Worm (Caenorhabditis elegans) whole organism, early embryonic: ENCODE data around the gene C33F10.4.

ENCODE experiments used
- B0310.2 ChIP-seq: sonication (generic microtip); optimal IDR thresholded peaks from 2 replicates; lab custom pipeline; 2016; ENCODE audit warnings: mild to moderate bottlenecking, missing genetic modification characterization, missing compliant biosample characterization
- F13C5.2 ChIP-seq: sonication (generic microtip); optimal IDR thresholded peaks from 2 replicates; lab custom pipeline; 2017; ENCODE audit warnings: mild to moderate bottlenecking, missing genetic modification characterization, inconsistent platforms, missing compliant biosample characterization
- aly-1 ChIP-seq: sonication (generic microtip); optimal IDR thresholded peaks from 2 replicates; lab custom pipeline; 2016; ENCODE audit warnings: missing genetic modification characterization, missing compliant biosample characterization
- ama-1 ChIP-seq: fragments of 150-350 bp; optimal IDR thresholded peaks from 2 replicates; lab custom pipeline; 2014
- ceh-13 ChIP-seq: fragments of 200-800 bp; sonication (Bioruptor generic); optimal IDR thresholded peaks from 2 replicates; lab custom pipeline; 2018; ENCODE audit warnings: mild to moderate bottlenecking, missing genetic modification characterization, missing compliant biosample characterization
- ceh-36 ChIP-seq: sonication (generic microtip); optimal IDR thresholded peaks from 2 replicates; lab custom pipeline; 2016; ENCODE audit warnings: missing genetic modification characterization, inconsistent platforms, missing compliant biosample characterization
- ets-7 ChIP-seq: sonication (generic microtip); optimal IDR thresholded peaks from 2 replicates; lab custom pipeline; 2016; ENCODE audit warnings: missing genotype, missing genetic modification characterization, missing compliant biosample characterization
- flt-1 ChIP-seq: fragments of 200-800 bp; sonication (Bioruptor generic); IDR thresholded peaks from 2 replicates; pipeline ENCODE4 v1.3.6; 2022; ENCODE audit warnings: missing genetic modification characterization, missing compliant biosample characterization
- hmbx-1 ChIP-seq: sonication (generic microtip); optimal IDR thresholded peaks from 2 replicates; lab custom pipeline; 2016; ENCODE audit warnings: mild to moderate bottlenecking, missing genetic modification characterization, missing compliant biosample characterization
- hmg-4 ChIP-seq: fragments of 200-800 bp; sonication (Bioruptor generic); optimal IDR thresholded peaks from 2 replicates; lab custom pipeline; 2018; ENCODE audit warnings: mild to moderate bottlenecking, missing genetic modification characterization, missing compliant biosample characterization
- hnd-1 ChIP-seq: sonication (generic microtip); optimal IDR thresholded peaks from 2 replicates; lab custom pipeline; 2016; ENCODE audit warnings: missing genetic modification characterization, missing compliant biosample characterization
- pes-1 ChIP-seq: fragments of 200-800 bp; sonication (Bioruptor generic); IDR thresholded peaks from 2 replicates; pipeline ENCODE4 v1.3.6; 2022; ENCODE audit warnings: missing genetic modification reagents, missing genetic modification characterization, missing compliant biosample characterization
- scrt-1 ChIP-seq: fragments of 200-800 bp; sonication (Bioruptor generic); IDR thresholded peaks from 2 replicates; pipeline ENCODE4 v1.3.6; 2022; ENCODE audit warnings: missing genetic modification characterization, missing compliant biosample characterization
- sea-1 ChIP-seq: fragments of 200-800 bp; sonication (Bioruptor generic); conservative IDR thresholded peaks from 2 replicates; pipeline ENCODE4 v1.3.6; 2022; ENCODE audit warnings: missing genetic modification characterization, missing compliant biosample characterization
- tbx-11 ChIP-seq: fragments of 200-800 bp; sonication (Bioruptor generic); IDR thresholded peaks from 2 replicates; pipeline ENCODE4 v1.3.6; 2022; ENCODE audit warnings: missing genetic modification characterization, missing compliant biosample characterization
- tbx-37 ChIP-seq: fragments of 200-800 bp; sonication (Bioruptor generic); conservative IDR thresholded peaks from 2 replicates; pipeline ENCODE4 v1.3.6; 2022; ENCODE audit warnings: missing genetic modification reagents, missing genetic modification characterization, missing compliant biosample characterization
- tra-4 ChIP-seq: sonication (generic microtip); optimal IDR thresholded peaks from 2 replicates; lab custom pipeline; 2017; ENCODE audit warnings: missing genetic modification characterization, missing compliant biosample characterization

The C33F10.4 gene

ce11 chrII:4755654-4756053 is 39.9 kb upstream of the C33F10.4 start:
- TF ChIP-seq tbx-11 (no peak), scrt-1 (GFP tag; lab: Robert Waterston, UW) (no peak), hmbx-1 (tag; lab: Kevin White, UChicago) (no peak), sea-1 (GFP tag; lab: Robert Waterston, UW) (no peak), aly-1 (tag; lab: Kevin White, UChicago) (no peak), pes-1 (GFP tag; lab: Robert Waterston, UW) (no peak), hnd-1 (no peak), ets-7 (tag; lab: Kevin White, UChicago) (no peak), F13C5.2 (tag; lab: Kevin White, UChicago) (no peak), tra-4 (tag; lab: Kevin White, UChicago) (no peak), hmg-4 (GFP tag; lab: Kevin White, UChicago) (no peak), B0310.2 (no peak), ceh-36 (no peak), tbx-37 (GFP tag; lab: Robert Waterston, UW) (no peak), flt-1 (GFP tag; lab: Robert Waterston, UW) (no peak)

DNA sequence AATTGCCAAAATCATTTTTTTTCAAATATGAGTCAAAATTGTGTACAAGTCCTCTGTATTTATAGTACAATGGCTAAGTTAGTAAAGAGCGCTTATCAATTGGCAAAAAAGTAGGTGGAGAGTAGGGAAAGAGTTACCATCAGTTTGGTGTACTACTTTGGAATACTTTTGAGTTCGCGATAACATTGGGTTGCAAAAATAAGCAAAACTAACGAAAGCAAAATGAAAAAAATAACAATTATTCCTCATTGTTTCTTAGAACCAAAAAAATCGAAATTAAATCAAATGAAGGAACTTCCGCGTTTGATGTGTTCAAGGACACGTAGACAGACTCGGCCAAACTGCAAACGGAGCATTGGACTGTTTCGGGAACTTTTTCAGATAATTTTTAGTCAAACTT is 38.8 kb upstream of the C33F10.4 start, which contains the start of gene C27D9.2:
Gene C27D9.2 (minus strand): TSS at position 101 of the 400 bp plus-strand sequence.
- no peak for TF ChIP-seq tbx-37 (GFP tag; lab: Robert Waterston, UW)
- TF ChIP-seq ets-7 (tag; lab: Kevin White, UChicago) = no peak

ce11 chrII:4758462-4758861 is 37.1 kb upstream of the C33F10.4 start, which contains the start of gene F26G1.3:
Gene F26G1.3, plus strand, starts transcription at chrII:4758762.
- TF ChIP-seq tbx-11 (no peak), ets-7 (tag; lab: Kevin White, UChicago) (no peak), flt-1 (GFP tag; lab: Robert Waterston, UW) (no peak)

DNA sequence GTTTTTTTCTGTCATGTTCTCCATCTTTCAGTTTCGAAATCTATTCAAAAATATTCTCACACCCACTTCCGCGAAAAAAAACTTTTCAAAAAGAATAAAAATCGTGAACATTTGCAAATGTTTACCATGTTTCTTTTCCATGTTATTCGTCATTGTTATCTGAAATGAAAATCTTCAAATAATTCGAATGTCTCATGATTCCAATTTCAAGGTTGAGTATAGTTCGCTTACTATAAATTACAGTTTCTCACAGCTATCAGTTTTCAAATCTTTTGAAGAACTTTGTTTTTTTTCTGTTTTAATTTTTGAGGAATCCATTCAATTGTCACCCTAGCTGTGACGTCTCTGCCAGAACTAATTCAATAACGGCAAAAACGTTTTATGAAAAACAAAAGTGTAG is 35.7 kb upstream of the C33F10.4 start:
- no peak for TF ChIP-seq ceh-13 (GFP tag; lab: Kevin White, UChicago)
- no peak for TF ChIP-seq scrt-1 (GFP tag; lab: Robert Waterston, UW)

- no peak for TF ChIP-seq hmbx-1 (tag; lab: Kevin White, UChicago)
- no peak for TF ChIP-seq pes-1 (GFP tag; lab: Robert Waterston, UW)
Measured at ce11 chrII:4761020-4761419, 34.5 kb upstream of the C33F10.4 start.

DNA sequence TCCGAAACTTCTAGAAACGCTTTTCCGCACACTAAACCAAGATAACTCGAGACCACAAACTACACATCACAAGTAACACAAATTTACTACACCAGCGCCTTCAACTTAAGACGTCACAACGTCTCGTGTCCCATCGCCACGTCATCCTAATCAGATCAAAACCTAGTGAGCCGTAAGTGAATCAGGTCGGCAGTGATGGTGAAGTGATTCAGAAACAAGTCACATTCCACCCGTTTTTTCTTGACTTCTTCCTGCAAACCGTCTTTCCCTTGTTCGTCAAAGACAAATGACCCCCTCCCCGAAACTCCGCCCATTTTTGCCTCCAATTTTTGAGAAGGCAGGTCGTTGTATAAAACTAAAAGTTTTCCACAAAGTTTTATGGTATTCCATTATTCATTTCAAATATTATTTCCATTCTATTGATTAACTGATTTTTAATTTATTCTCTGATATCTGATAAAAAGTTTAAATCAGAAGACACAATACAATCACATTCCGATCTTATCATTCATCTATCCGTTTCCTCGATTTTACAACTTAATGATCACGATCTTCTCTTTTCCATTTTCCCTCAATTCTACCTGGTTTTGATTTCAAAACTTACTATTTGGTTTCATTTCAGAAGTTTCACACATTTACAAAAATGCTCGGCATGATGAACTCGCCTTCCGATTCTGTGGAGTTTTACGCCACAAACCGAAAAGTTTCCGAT is 32.8 kb upstream of the C33F10.4 start, which contains the start of gene F26G1.2:
Gene F26G1.2 (plus strand): TSS at position 508 of the 712 bp plus-strand sequence.
- no peak for TF ChIP-seq F13C5.2 (tag; lab: Kevin White, UChicago)

- TF ChIP-seq ceh-36 = no peak
- no peak for TF ChIP-seq tbx-37 (GFP tag; lab: Robert Waterston, UW)
Measured at ce11 chrII:4766284-4766683, 29.3 kb upstream of the C33F10.4 start, which contains the start of gene ttm-2. Gene ttm-2, minus strand, starts transcription at chrII:4766384.

- TF ChIP-seq aly-1 (tag; lab: Kevin White, UChicago) = no peak
- TF ChIP-seq tbx-37 (GFP tag; lab: Robert Waterston, UW) = no peak
- no peak for TF ChIP-seq ceh-13 (GFP tag; lab: Kevin White, UChicago)
- TF ChIP-seq scrt-1 (GFP tag; lab: Robert Waterston, UW) = no peak
- no peak for TF ChIP-seq pes-1 (GFP tag; lab: Robert Waterston, UW)
- no peak for TF ChIP-seq tra-4 (tag; lab: Kevin White, UChicago)
- TF ChIP-seq ets-7 (tag; lab: Kevin White, UChicago) = no peak
Measured at ce11 chrII:4767612-4768011, 27.9 kb upstream of the C33F10.4 start.

- TF ChIP-seq pes-1 (GFP tag; lab: Robert Waterston, UW) (no peak), hmg-4 (GFP tag; lab: Kevin White, UChicago) (no peak), sea-1 (GFP tag; lab: Robert Waterston, UW) (no peak), hnd-1 (no peak), ets-7 (tag; lab: Kevin White, UChicago) (no peak), ceh-36 (no peak), flt-1 (GFP tag; lab: Robert Waterston, UW) (no peak), ama-1 (lab: Kevin White, UChicago) (no peak), tbx-37 (GFP tag; lab: Robert Waterston, UW) (no peak), tbx-11 (no peak), F13C5.2 (tag; lab: Kevin White, UChicago) (no peak)
Measured at ce11 chrII:4769096-4769495, 26.5 kb upstream of the C33F10.4 start.
